Worm (Caenorhabditis elegans): ENCODE data around the gene F57E7.4.

DNA sequence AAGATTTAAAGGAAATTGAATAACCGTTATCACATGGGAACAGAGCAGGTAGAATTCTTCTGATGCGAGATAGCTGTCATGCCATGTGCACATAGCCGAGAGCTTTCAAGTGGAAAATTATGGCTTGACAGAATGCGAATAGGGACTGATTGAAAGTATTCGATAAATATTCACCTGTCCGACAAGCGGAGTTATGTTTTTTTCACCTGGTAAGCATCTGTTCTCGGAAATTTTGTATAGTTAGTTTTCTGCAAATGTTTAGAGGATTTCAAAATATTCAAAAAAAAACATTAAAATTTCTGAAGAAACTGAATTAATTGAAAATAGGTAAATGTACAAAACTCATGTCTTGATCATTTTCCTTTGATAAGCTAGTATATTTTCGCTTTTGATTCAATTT lies 16.7 kb upstream of the F57E7.4 start, which contains the start of gene srh-136:
- TF ChIP-seq ceh-82 (tag; optimal IDR thresholded peaks at IDR 0.05) (no peak), unc-39 (tag; optimal IDR thresholded peaks at IDR 0.05) (no peak), elt-1 (tag; optimal IDR thresholded peaks at IDR 0.05) (no peak)

Data from whole organism, L3 larva.